Worm (Caenorhabditis elegans) whole organism, L3 larva: ENCODE measurements around the gene exos-4.2.

Experiments used
- egl-27 ChIP-seq: sonication (generic microtip); optimal IDR thresholded peaks from 4 replicates; lab custom pipeline; 2017; ENCODE audit warnings: missing biosample characterization, missing genetic modification reagents, missing genetic modification characterization
- elt-2 ChIP-seq: sonication (generic microtip); optimal IDR thresholded peaks from 2 replicates; lab custom pipeline; 2016; ENCODE audit warnings: missing genetic modification reagents, mild to moderate bottlenecking, missing genetic modification characterization, missing compliant biosample characterization
- mdl-1 ChIP-seq: fragments of 150-350 bp; optimal IDR thresholded peaks from 2 replicates; lab custom pipeline; 2014; ENCODE audit warnings: missing biosample characterization, missing genetic modification characterization
- nhr-12 ChIP-seq: fragments of 150-350 bp; optimal IDR thresholded peaks from 2 replicates; lab custom pipeline; 2014; ENCODE audit warnings: missing biosample characterization, missing genetic modification characterization
- nhr-76 ChIP-seq: fragments of 150-350 bp; sonication (generic microtip); optimal IDR thresholded peaks from 5 replicates; lab custom pipeline; 2014; ENCODE audit warnings: missing biosample characterization, missing genetic modification characterization
- pqm-1 ChIP-seq: fragments of 150-350 bp; optimal IDR thresholded peaks from 2 replicates; lab custom pipeline; 2017; ENCODE audit warnings: missing biosample characterization, missing genetic modification characterization, inconsistent platforms
- skn-1 ChIP-seq: fragments of 150-350 bp; optimal IDR thresholded peaks from 2 replicates; lab custom pipeline; 2014; ENCODE audit warnings: missing biosample characterization, missing genetic modification characterization
- snpc-4 ChIP-seq: fragments of 150-350 bp; optimal IDR thresholded peaks from 2 replicates; lab custom pipeline; 2014; ENCODE audit warnings: missing biosample characterization, missing genetic modification characterization
- tbx-2 ChIP-seq: sonication (generic microtip); optimal IDR thresholded peaks from 2 replicates; lab custom pipeline; 2016; ENCODE audit warnings: mild to moderate bottlenecking, missing genetic modification characterization, missing compliant biosample characterization
- unc-39 ChIP-seq: sonication (generic microtip); optimal IDR thresholded peaks from 4 replicates; lab custom pipeline; 2017; ENCODE audit warnings: missing biosample characterization, missing genetic modification characterization
- unc-62 ChIP-seq: fragments of 150-350 bp; sonication (generic microtip); optimal IDR thresholded peaks from 4 replicates; lab custom pipeline; 2014; ENCODE audit warnings: missing biosample characterization, missing genetic modification reagents, missing genetic modification characterization

- TF ChIP-seq tbx-2 (no peak), egl-27 (tag; lab: Kevin White, UChicago) (no peak), unc-39 (no peak), nhr-12 (no peak), snpc-4 (no peak), pqm-1 (tag; lab: Kevin White, UChicago) (no peak), nhr-76 (tag; lab: Kevin White, UChicago) (no peak), unc-62 (GFP tag; lab: Kevin White, UChicago) (no peak), skn-1 (tag; lab: Kevin White, UChicago) (no peak), elt-2 (tag; lab: Kevin White, UChicago) (no peak), mdl-1 (tag; lab: Kevin White, UChicago) (no peak)
These were observed 20.8 kb downstream of the exos-4.2 start for ce11 chrIII:880840-881239.
